Worm (Caenorhabditis elegans): ENCODE measurements around the gene dnj-20.

- TF ChIP-seq fkh-10 (GFP tag; optimal IDR thresholded peaks at IDR 0.05): no peak
- no peak for TF ChIP-seq pag-3 (tag; optimal IDR thresholded peaks at IDR 0.05; ENCODE audit: borderline replicate concordance)
- TF ChIP-seq ceh-34 (tag; optimal IDR thresholded peaks at IDR 0.05): no peak
Observed at ce11 chrII:9624110-9624695, at the start of gene dnj-20, which contains the start of gene ZK1307.8.
